Fruit fly (Drosophila melanogaster): ENCODE results near the gene CG33934.

DNA sequence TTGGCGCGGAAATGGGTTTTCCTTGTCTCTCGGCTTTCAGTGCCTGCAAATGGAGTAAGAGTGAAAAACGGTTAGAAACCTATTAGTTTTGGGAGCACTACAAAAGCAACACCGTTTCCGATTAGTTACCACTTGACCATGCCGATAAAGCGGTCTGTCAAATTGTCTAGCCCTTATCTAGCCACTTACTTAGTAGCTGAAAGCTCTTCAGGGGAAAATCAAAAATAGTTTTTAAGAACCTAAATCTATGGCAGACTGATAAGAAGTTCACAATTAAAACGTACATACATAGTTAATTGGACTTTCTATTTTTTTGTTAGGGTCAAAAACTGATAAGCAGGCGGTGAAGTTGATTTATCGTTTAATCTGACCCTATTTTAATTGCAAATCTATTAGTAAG, 35.9 kb upstream of the CG33934 start:
- TF ChIP-seq CG8478 (optimal IDR thresholded peaks at IDR 0.05) (no peak), CTCF (optimal IDR thresholded peaks at IDR 0.05) (no peak)
